Fruit fly (Drosophila melanogaster): ENCODE data around the gene CG42502.

- TF ChIP-seq Hr78 (GFP tag; optimal IDR thresholded peaks at IDR 0.05): no peak
- TF ChIP-seq CG9705 (GFP tag; optimal IDR thresholded peaks at IDR 0.05): no peak
- no peak for TF ChIP-seq brk (GFP tag; optimal IDR thresholded peaks at IDR 0.05)
- TF ChIP-seq Myc (optimal IDR thresholded peaks at IDR 0.05): no peak
- TF ChIP-seq psq (GFP tag; optimal IDR thresholded peaks at IDR 0.05): no peak
- no peak for TF ChIP-seq OdsH (GFP tag; optimal IDR thresholded peaks at IDR 0.05)
- TF ChIP-seq Abd-B (GFP tag; optimal IDR thresholded peaks at IDR 0.05): no peak
- TF ChIP-seq h (GFP tag; optimal IDR thresholded peaks at IDR 0.05): no peak
Observed at dm6 chr2L:18793243-18793642, 17.8 kb downstream of the CG42502 start.
